Worm (Caenorhabditis elegans) whole organism, L1 larva: Measurements from ENCODE around the gene npr-39.

Experiments
- C34B4.2 ChIP-seq: sonication (generic microtip); optimal IDR thresholded peaks from 2 replicates; lab custom pipeline; 2017; ENCODE audit warnings: mild to moderate bottlenecking, missing genetic modification characterization, missing compliant biosample characterization
- aha-1 ChIP-seq: fragments of 150-350 bp; optimal IDR thresholded peaks from 2 replicates; lab custom pipeline; 2014; ENCODE audit warnings: missing biosample characterization, missing genetic modification characterization
- aly-2 ChIP-seq: fragments of 150-350 bp; optimal IDR thresholded peaks from 2 replicates; lab custom pipeline; 2014; ENCODE audit warnings: missing biosample characterization, missing genetic modification characterization
- ceh-88 ChIP-seq: fragments of 200-800 bp; sonication (Bioruptor generic); IDR thresholded peaks from 2 replicates; pipeline ENCODE4 v1.3.6; 2022; ENCODE audit warnings: missing genetic modification characterization, missing compliant biosample characterization
- ceh-90 ChIP-seq: sonication (generic microtip); optimal IDR thresholded peaks from 2 replicates; lab custom pipeline; 2016; ENCODE audit warnings: missing genetic modification characterization, missing compliant biosample characterization
- ces-1 ChIP-seq: fragments of 150-350 bp; optimal IDR thresholded peaks from 2 replicates; lab custom pipeline; 2014; ENCODE audit warnings: missing biosample characterization, missing genetic modification reagents, missing genetic modification characterization
- dpl-1 ChIP-seq, 3 experiments: fragments of 150-350 bp in 2 of 3; sonication (generic microtip) in 1 of 3; optimal IDR thresholded peaks; 2 replicates each; lab custom pipeline; 2014 to 2017; ENCODE audit warnings: missing biosample characterization in 3 of 3, missing genetic modification characterization in 3 of 3, missing genetic modification reagents in 3 of 3
- dsc-1 ChIP-seq: sonication (generic microtip); optimal IDR thresholded peaks from 2 replicates; lab custom pipeline; 2016; ENCODE audit warnings: mild to moderate bottlenecking, missing genetic modification characterization, missing compliant biosample characterization
- egl-13 ChIP-seq: sonication (generic microtip); optimal IDR thresholded peaks from 2 replicates; lab custom pipeline; 2016; ENCODE audit warnings: missing genotype, missing genetic modification reagents, missing genetic modification characterization, missing compliant biosample characterization
- egl-27 ChIP-seq, 2 experiments: fragments of 150-350 bp in 1 of 2; sonication (generic microtip); optimal IDR thresholded peaks; 3 replicates each; lab custom pipeline; 2017 to 2018; ENCODE audit warnings: missing biosample characterization in 2 of 2, missing genetic modification characterization in 2 of 2, missing genetic modification reagents in 2 of 2
- elt-2 ChIP-seq: sonication (generic microtip); optimal IDR thresholded peaks from 2 replicates; lab custom pipeline; 2016; ENCODE audit warnings: missing genetic modification characterization, mild to moderate bottlenecking, inconsistent platforms, missing compliant biosample characterization, missing genetic modification reagents
- elt-3 ChIP-seq, 6 experiments: fragments of 150-350 bp in 1 of 6; sonication (generic microtip); optimal IDR thresholded peaks; 2 replicates each; lab custom pipeline; 2017 to 2018; ENCODE audit warnings: missing biosample characterization in 6 of 6, missing genetic modification characterization in 6 of 6, inconsistent platforms in 1 of 6
- ets-5 ChIP-seq: fragments of 200-800 bp; sonication (Bioruptor generic); IDR thresholded peaks from 2 replicates; pipeline ENCODE4 v1.3.6; 2022; ENCODE audit warnings: missing genetic modification characterization, missing compliant biosample characterization
- fkh-8 ChIP-seq: sonication (generic microtip); optimal IDR thresholded peaks from 2 replicates; lab custom pipeline; 2016; ENCODE audit warnings: mild to moderate bottlenecking, missing genetic modification characterization, missing compliant biosample characterization
- irx-1 ChIP-seq: sonication (generic microtip); optimal IDR thresholded peaks from 2 replicates; lab custom pipeline; 2016; ENCODE audit warnings: missing genetic modification characterization, missing compliant biosample characterization
- jun-1 ChIP-seq: fragments of 150-350 bp; optimal IDR thresholded peaks from 2 replicates; lab custom pipeline; 2014; ENCODE audit warnings: missing biosample characterization, missing genetic modification reagents, missing genetic modification characterization
- lin-14 ChIP-seq: fragments of 200-800 bp; sonication (Bioruptor generic); optimal IDR thresholded peaks from 2 replicates; lab custom pipeline; 2018; ENCODE audit warnings: mild to moderate bottlenecking, missing genetic modification characterization, moderate library complexity, missing compliant biosample characterization
- lin-15B ChIP-seq: fragments of 150-350 bp; sonication (generic microtip); optimal IDR thresholded peaks from 3 replicates; lab custom pipeline; 2014; ENCODE audit warnings: missing biosample characterization, missing genetic modification characterization
- lin-35 ChIP-seq, 2 experiments: fragments of 150-350 bp; optimal IDR thresholded peaks; 2 replicates each; lab custom pipeline; 2014; ENCODE audit warnings: missing biosample characterization in 2 of 2, missing genetic modification characterization in 2 of 2, missing genetic modification reagents in 2 of 2
- lir-3 ChIP-seq: sonication (generic microtip); optimal IDR thresholded peaks from 2 replicates; lab custom pipeline; 2016; ENCODE audit warnings: mild to moderate bottlenecking, missing genetic modification characterization, moderate library complexity, missing compliant biosample characterization; ENCODE audit not compliant: poor library complexity
- mab-9 ChIP-seq: fragments of 200-800 bp; sonication (Bioruptor generic); IDR thresholded peaks from 2 replicates; pipeline ENCODE4 v1.3.6; 2022; ENCODE audit warnings: missing genetic modification reagents, missing genetic modification characterization, missing compliant biosample characterization
- mef-2 ChIP-seq: fragments of 150-350 bp; optimal IDR thresholded peaks from 2 replicates; lab custom pipeline; 2014; ENCODE audit warnings: missing biosample characterization, missing genetic modification characterization
- mep-1 ChIP-seq: fragments of 150-350 bp; optimal IDR thresholded peaks from 2 replicates; lab custom pipeline; 2014; ENCODE audit warnings: missing biosample characterization, missing genetic modification characterization
- nhr-11 ChIP-seq: fragments of 150-350 bp; optimal IDR thresholded peaks from 2 replicates; lab custom pipeline; 2014; ENCODE audit warnings: missing biosample characterization, missing genetic modification characterization
- nhr-12 ChIP-seq: sonication (generic microtip); optimal IDR thresholded peaks from 2 replicates; lab custom pipeline; 2017; ENCODE audit warnings: missing biosample characterization, missing genetic modification characterization
- nhr-20 ChIP-seq: sonication (generic microtip); optimal IDR thresholded peaks from 2 replicates; lab custom pipeline; 2016; ENCODE audit warnings: mild to moderate bottlenecking, missing genetic modification characterization, missing compliant biosample characterization
- nhr-76 ChIP-seq: sonication (generic microtip); optimal IDR thresholded peaks from 2 replicates; lab custom pipeline; 2017; ENCODE audit warnings: missing biosample characterization, missing genetic modification characterization
- nhr-77 ChIP-seq: fragments of 150-350 bp; optimal IDR thresholded peaks from 2 replicates; lab custom pipeline; 2014; ENCODE audit warnings: missing biosample characterization, missing genetic modification characterization
- nhr-85 ChIP-seq: sonication (generic microtip); peaks from one replicate; lab custom pipeline; 2016; ENCODE audit warnings: missing genetic modification characterization, inconsistent platforms, missing compliant biosample characterization
- pag-3 ChIP-seq: sonication (generic microtip); optimal IDR thresholded peaks from 2 replicates; lab custom pipeline; 2017; ENCODE audit warnings: missing genetic modification characterization, mild to moderate bottlenecking, missing compliant biosample characterization, antibody characterized with exemption, borderline replicate concordance; ENCODE audit not compliant: insufficient read depth
- pax-3 ChIP-seq: fragments of 200-800 bp; sonication (Bioruptor generic); optimal IDR thresholded peaks from 2 replicates; lab custom pipeline; 2018; ENCODE audit warnings: mild to moderate bottlenecking, missing genetic modification characterization, moderate library complexity, missing compliant biosample characterization
- rnt-1 ChIP-seq: sonication (generic microtip); optimal IDR thresholded peaks from 2 replicates; lab custom pipeline; 2016; ENCODE audit warnings: mild to moderate bottlenecking, missing genetic modification characterization, moderate library complexity, missing compliant biosample characterization
- skn-1 ChIP-seq: fragments of 150-350 bp; optimal IDR thresholded peaks from 2 replicates; lab custom pipeline; 2014; ENCODE audit warnings: missing biosample characterization, missing genetic modification characterization
- snpc-4 ChIP-seq: fragments of 150-350 bp; optimal IDR thresholded peaks from 2 replicates; lab custom pipeline; 2014; ENCODE audit warnings: missing biosample characterization, missing genetic modification characterization
- sptf-1 ChIP-seq: fragments of 150-350 bp; optimal IDR thresholded peaks from 2 replicates; lab custom pipeline; 2014; ENCODE audit warnings: missing biosample characterization, missing genetic modification characterization
- swsn-7 ChIP-seq: sonication (generic microtip); optimal IDR thresholded peaks from 2 replicates; lab custom pipeline; 2016; ENCODE audit warnings: missing genetic modification characterization, missing compliant biosample characterization
- tbx-2 ChIP-seq: sonication (generic microtip); optimal IDR thresholded peaks from 2 replicates; lab custom pipeline; 2016; ENCODE audit warnings: missing genetic modification characterization, missing compliant biosample characterization
- tlp-1 ChIP-seq: fragments of 150-350 bp; optimal IDR thresholded peaks from 2 replicates; lab custom pipeline; 2014; ENCODE audit warnings: missing biosample characterization, missing genetic modification characterization
- unc-130 ChIP-seq: fragments of 150-350 bp; optimal IDR thresholded peaks from 2 replicates; lab custom pipeline; 2017; ENCODE audit warnings: missing biosample characterization, missing genetic modification characterization, inconsistent platforms
- unc-86 ChIP-seq: sonication (generic microtip); optimal IDR thresholded peaks from 2 replicates; lab custom pipeline; 2016; ENCODE audit warnings: missing genetic modification characterization, missing compliant biosample characterization
- unc-98 ChIP-seq: fragments of 200-800 bp; sonication (Bioruptor generic); IDR thresholded peaks from 2 replicates; pipeline ENCODE4 v1.3.6; 2022; ENCODE audit warnings: missing genetic modification characterization, missing compliant biosample characterization
- vab-15 ChIP-seq: sonication (generic microtip); optimal IDR thresholded peaks from 2 replicates; lab custom pipeline; 2017; ENCODE audit warnings: missing genotype, mild to moderate bottlenecking, missing genetic modification characterization, missing compliant biosample characterization
- zag-1 ChIP-seq: fragments of 150-350 bp; optimal IDR thresholded peaks from 2 replicates; lab custom pipeline; 2014; ENCODE audit warnings: missing biosample characterization, missing genetic modification characterization
- zip-4 ChIP-seq: fragments of 200-800 bp; sonication (Bioruptor generic); optimal IDR thresholded peaks from 2 replicates; lab custom pipeline; 2018; ENCODE audit warnings: mild to moderate bottlenecking, missing genetic modification characterization, moderate library complexity, missing compliant biosample characterization
- ztf-11 ChIP-seq, 2 experiments: sonication (generic microtip); optimal IDR thresholded peaks; 2 replicates each; lab custom pipeline; 2016 to 2017; ENCODE audit warnings: missing genetic modification characterization in 2 of 2, missing biosample characterization in 1 of 2, missing compliant biosample characterization in 1 of 2

npr-39 gene

ce11 chrV:10043234-10043796 is 23.6 kb upstream of the npr-39 start, which contains the start of gene T06E8.8 (continued):
- peak; percentile 46 to 71 for TF ChIP-seq lin-35 (GFP tag; optimal IDR thresholded peaks at IDR 0.05; lab: Kevin White, UChicago)
- TF ChIP-seq pag-3 (tag; lab: Kevin White, UChicago), result no peak
- TF ChIP-seq snpc-4 (tag; lab: Kevin White, UChicago), result peak; percentile 26
- TF ChIP-seq pax-3 (tag; lab: Kevin White, UChicago), result no peak
- TF ChIP-seq lin-14 (GFP tag; lab: Kevin White, UChicago), result peak; percentile 89
- TF ChIP-seq rnt-1 (tag; lab: Kevin White, UChicago), result peak; percentile 60
- no peak for TF ChIP-seq ces-1
- no peak for TF ChIP-seq lin-15B (tag; lab: Kevin White, UChicago)
- no peak for TF ChIP-seq tlp-1 (tag; lab: Kevin White, UChicago)
- TF ChIP-seq skn-1 (tag; lab: Kevin White, UChicago), result peak; percentile 65
- TF ChIP-seq egl-27 (tag; optimal IDR thresholded peaks at IDR 0.05; lab: Kevin White, UChicago), result no peak
- peak; percentile 41 for TF ChIP-seq unc-130 (tag; lab: Kevin White, UChicago)
- no peak for TF ChIP-seq unc-98 (GFP tag; lab: Robert Waterston, UW)
- no peak for TF ChIP-seq aha-1 (tag; lab: Kevin White, UChicago)
- TF ChIP-seq ceh-90, result no peak
- no peak for TF ChIP-seq C34B4.2
- peak; percentile 82 for TF ChIP-seq tbx-2 (tag; lab: Kevin White, UChicago)
- no peak for TF ChIP-seq dsc-1 (tag; lab: Kevin White, UChicago)
- peak in 2 of 6 experiments; percentile 76 to 93 for TF ChIP-seq elt-3 (tag; optimal IDR thresholded peaks at IDR 0.05; lab: Kevin White, UChicago)
- TF ChIP-seq mab-9 (GFP tag; lab: Robert Waterston, UW), result no peak
- no peak for TF ChIP-seq ets-5
- TF ChIP-seq aly-2, result no peak
- peak; percentile 91 for TF ChIP-seq nhr-20 (tag; lab: Kevin White, UChicago)
- peak; percentile 20 for TF ChIP-seq nhr-11 (tag; lab: Kevin White, UChicago)
- no peak for TF ChIP-seq egl-13 (tag; lab: Kevin White, UChicago)
- no peak for TF ChIP-seq elt-2 (tag; lab: Kevin White, UChicago)
- TF ChIP-seq mef-2 (tag; lab: Kevin White, UChicago), result no peak
- peak; percentile 99 for TF ChIP-seq nhr-85
- TF ChIP-seq lir-3 (tag; lab: Kevin White, UChicago), result no peak
- peak; percentile 4 to 54 (median 23) for TF ChIP-seq dpl-1 (GFP tag; optimal IDR thresholded peaks at IDR 0.05; lab: Kevin White, UChicago)
- no peak for TF ChIP-seq sptf-1
- TF ChIP-seq zip-4, result no peak
- TF ChIP-seq ceh-88 (GFP tag; lab: Robert Waterston, UW), result no peak
- peak; percentile 49 for TF ChIP-seq nhr-77 (tag; lab: Kevin White, UChicago)
- peak; percentile 21 for TF ChIP-seq irx-1 (tag; lab: Kevin White, UChicago)
- no peak for TF ChIP-seq unc-86
- TF ChIP-seq vab-15 (tag; lab: Kevin White, UChicago), result no peak
- TF ChIP-seq fkh-8 (tag; lab: Kevin White, UChicago), result no peak
- no peak for TF ChIP-seq nhr-12 (tag; lab: Kevin White, UChicago)
- TF ChIP-seq zag-1 (tag; lab: Kevin White, UChicago), result no peak
- TF ChIP-seq jun-1, result no peak
- no peak for TF ChIP-seq ztf-11 (tag; optimal IDR thresholded peaks at IDR 0.05; lab: Kevin White, UChicago)

DNA sequence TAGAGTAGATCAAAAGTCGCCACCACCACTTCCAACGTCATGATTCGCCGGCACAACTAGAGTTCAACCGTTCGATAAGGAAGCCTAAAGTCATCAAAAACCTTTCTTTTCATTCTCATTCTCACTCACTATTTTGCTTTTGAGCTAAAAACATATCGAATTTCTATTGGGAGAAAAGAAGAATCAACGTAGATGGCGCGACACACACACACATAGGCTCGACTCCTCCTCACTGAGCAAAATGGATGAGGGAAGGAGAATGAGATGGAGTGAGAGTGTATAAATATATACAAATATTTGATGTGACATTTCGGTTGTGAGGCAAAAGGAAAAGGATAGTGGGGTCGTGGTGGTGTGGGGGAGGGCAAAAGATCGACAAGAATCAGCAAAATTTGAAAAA is 22.1 kb upstream of the npr-39 start:
- TF ChIP-seq lin-14 (GFP tag; lab: Kevin White, UChicago) (peak; percentile 9), mep-1 (tag; lab: Kevin White, UChicago) (peak; percentile 9), swsn-7 (no peak), nhr-85 (peak; percentile 16), unc-86 (no peak), nhr-76 (tag; lab: Kevin White, UChicago) (no peak)
